Fruit fly (Drosophila melanogaster): ENCODE results near the gene CG9521.

CG9521 gene

dm6 chrX:14839739-14840347 is 13.2 kb downstream of the CG9521 start:
- no peak for TF ChIP-seq CG13204 (GFP tag; optimal IDR thresholded peaks at IDR 0.05)
- TF ChIP-seq CG34367 (tag; optimal IDR thresholded peaks at IDR 0.05) = peak; percentile 4
- TF ChIP-seq CG12605 (GFP tag; IDR thresholded peaks at IDR 0.05) = peak; percentile 64
- TF ChIP-seq D1 (tag; optimal IDR thresholded peaks at IDR 0.05) = no peak
- TF ChIP-seq CG8159 (tag; optimal IDR thresholded peaks at IDR 0.05) = peak; percentile 27
- TF ChIP-seq CG9948 (tag; optimal IDR thresholded peaks at IDR 0.05) = no peak
- no peak for TF ChIP-seq Pif1B (GFP tag; optimal IDR thresholded peaks at IDR 0.05)
- no peak for TF ChIP-seq CG10348 (GFP tag; IDR thresholded peaks at IDR 0.05)
- no peak for TF ChIP-seq EcR (GFP tag; optimal IDR thresholded peaks at IDR 0.05)
- no peak for TF ChIP-seq Snoo (tag; optimal IDR thresholded peaks at IDR 0.05)
- no peak for TF ChIP-seq CG15710 (tag; optimal IDR thresholded peaks at IDR 0.05)
- TF ChIP-seq CG32121 (GFP tag; IDR thresholded peaks at IDR 0.05) = peak; percentile 57
- no peak for TF ChIP-seq CG14655 (GFP tag; optimal IDR thresholded peaks at IDR 0.05)
- peak; percentile 6 for TF ChIP-seq CG17806 (tag; optimal IDR thresholded peaks at IDR 0.05)
- TF ChIP-seq CG4496 (GFP tag; IDR thresholded peaks at IDR 0.05) = peak; percentile 81
- no peak for TF ChIP-seq Pif1A (GFP tag; optimal IDR thresholded peaks at IDR 0.05)
- peak; percentile 48 for TF ChIP-seq CG8301 (tag; optimal IDR thresholded peaks at IDR 0.05)
- no peak for TF ChIP-seq gl (tag; optimal IDR thresholded peaks at IDR 0.05)
- peak; percentile 20; the same call in 1 of the 2 replicates for TF ChIP-seq Ets98B (GFP tag; IDR thresholded peaks at IDR 0.05)
- peak; percentile 68; the same call in 1 of the 3 replicates for TF ChIP-seq fd96Ca (GFP tag; IDR thresholded peaks at IDR 0.05)
- TF ChIP-seq rn (GFP tag; IDR thresholded peaks at IDR 0.05) = 0 out of 2 replicates have a peak, but pooled peaks have one; percentile 15

dm6 chrX:14839047-14839446 is 14.0 kb downstream of the CG9521 start, which contains the start of the genes CG32590 and Flo2:
Gene CG32590 (minus strand): TSS chrX:14839106.
Gene Flo2 (plus strand): TSS chrX:14839376.
- TF ChIP-seq CG9948 (tag; optimal IDR thresholded peaks at IDR 0.05) (peak; percentile 38), CG34367 (tag; optimal IDR thresholded peaks at IDR 0.05) (peak; percentile 50), Snoo (tag; optimal IDR thresholded peaks at IDR 0.05) (peak; percentile 10), CG17806 (tag; optimal IDR thresholded peaks at IDR 0.05) (peak; percentile 46), gl (tag; optimal IDR thresholded peaks at IDR 0.05) (no peak), Pif1A (GFP tag; optimal IDR thresholded peaks at IDR 0.05) (peak; percentile 51), CG15710 (tag; optimal IDR thresholded peaks at IDR 0.05) (peak; percentile 60), rn (GFP tag; IDR thresholded peaks at IDR 0.05) (0 out of 2 replicates have a peak, but pooled peaks have one; percentile 20), CG10348 (GFP tag; IDR thresholded peaks at IDR 0.05) (no peak), D1 (tag; optimal IDR thresholded peaks at IDR 0.05) (no peak), CG8301 (tag; optimal IDR thresholded peaks at IDR 0.05) (peak; percentile 16), CG4496 (GFP tag; IDR thresholded peaks at IDR 0.05) (peak; percentile 80), fd96Ca (GFP tag; IDR thresholded peaks at IDR 0.05) (peak; percentile 72; the same call in 2 of the 3 replicates), CG13204 (GFP tag; optimal IDR thresholded peaks at IDR 0.05) (no peak), Pif1B (GFP tag; optimal IDR thresholded peaks at IDR 0.05) (no peak), CG14655 (GFP tag; optimal IDR thresholded peaks at IDR 0.05) (no peak), EcR (GFP tag; optimal IDR thresholded peaks at IDR 0.05) (no peak), CG32121 (GFP tag; IDR thresholded peaks at IDR 0.05) (peak; percentile 81), Ets98B (GFP tag; IDR thresholded peaks at IDR 0.05) (peak; percentile 77), CG12605 (GFP tag; IDR thresholded peaks at IDR 0.05) (peak; percentile 36), CG8159 (tag; optimal IDR thresholded peaks at IDR 0.05) (peak; percentile 33)

dm6 chrX:14837983-14838382 is 15.1 kb downstream of the CG9521 start, which contains the start of gene Grx5:
Gene Grx5 (minus strand): TSS chrX:14838198.
- TF ChIP-seq CG9948 (tag; optimal IDR thresholded peaks at IDR 0.05) (no peak), CG8301 (tag; optimal IDR thresholded peaks at IDR 0.05) (no peak), CG4496 (GFP tag; IDR thresholded peaks at IDR 0.05) (no peak), CG17806 (tag; optimal IDR thresholded peaks at IDR 0.05) (no peak), EcR (GFP tag; optimal IDR thresholded peaks at IDR 0.05) (no peak), CG8159 (tag; optimal IDR thresholded peaks at IDR 0.05) (no peak), CG34367 (tag; optimal IDR thresholded peaks at IDR 0.05) (no peak), Snoo (tag; optimal IDR thresholded peaks at IDR 0.05) (no peak), CG13204 (GFP tag; optimal IDR thresholded peaks at IDR 0.05) (no peak), CG14655 (GFP tag; optimal IDR thresholded peaks at IDR 0.05) (no peak), Pif1B (GFP tag; optimal IDR thresholded peaks at IDR 0.05) (no peak), Pif1A (GFP tag; optimal IDR thresholded peaks at IDR 0.05) (no peak), fd96Ca (GFP tag; IDR thresholded peaks at IDR 0.05) (no peak), Ets98B (GFP tag; IDR thresholded peaks at IDR 0.05) (no peak), rn (GFP tag; IDR thresholded peaks at IDR 0.05) (no peak)

- TF ChIP-seq CG15710 (tag; optimal IDR thresholded peaks at IDR 0.05) (no peak), CG13204 (GFP tag; optimal IDR thresholded peaks at IDR 0.05) (no peak), EcR (GFP tag; optimal IDR thresholded peaks at IDR 0.05) (no peak), CG34367 (tag; optimal IDR thresholded peaks at IDR 0.05) (no peak), Snoo (tag; optimal IDR thresholded peaks at IDR 0.05) (no peak), CG4496 (GFP tag; IDR thresholded peaks at IDR 0.05) (no peak), Pif1A (GFP tag; optimal IDR thresholded peaks at IDR 0.05) (no peak), CG8301 (tag; optimal IDR thresholded peaks at IDR 0.05) (no peak), CG9948 (tag; optimal IDR thresholded peaks at IDR 0.05) (no peak), gl (tag; optimal IDR thresholded peaks at IDR 0.05) (no peak), CG8159 (tag; optimal IDR thresholded peaks at IDR 0.05) (no peak), CG14655 (GFP tag; optimal IDR thresholded peaks at IDR 0.05) (no peak), Ets98B (GFP tag; IDR thresholded peaks at IDR 0.05) (no peak), rn (GFP tag; IDR thresholded peaks at IDR 0.05) (no peak)
Observed at dm6 chrX:14836425-14836824, 16.6 kb downstream of the CG9521 start, which contains the start of gene CG14410. Gene CG14410 (plus strand): TSS chrX:14836725.

- TF ChIP-seq EcR (GFP tag; optimal IDR thresholded peaks at IDR 0.05) = peak; percentile 28
- TF ChIP-seq CG4496 (GFP tag; IDR thresholded peaks at IDR 0.05) = no peak
- peak; percentile 61 for TF ChIP-seq CG13204 (GFP tag; optimal IDR thresholded peaks at IDR 0.05)
Observed at dm6 chrX:14832562-14833303, 20.3 kb downstream of the CG9521 start, which contains the start of gene CG14411. Gene CG14411 (plus strand): TSS chrX:14832647.

Data from whole organism, pupa.